Fruit fly (Drosophila melanogaster) whole organism, embryonic: ENCODE measurements around the gene CG14913.

ENCODE experiments used
- CG11247 ChIP-seq: fragments of 200-800 bp; sonication (Bioruptor generic); IDR thresholded peaks from 2 replicates; pipeline ENCODE4 v1.3.6; 2022; ENCODE audit warnings: missing biosample characterization, missing genetic modification characterization
- CG13287 ChIP-seq: fragments of 200-800 bp; sonication (Bioruptor generic); IDR thresholded peaks from 2 replicates; pipeline ENCODE4 v1.3.6; 2022; ENCODE audit warnings: missing biosample characterization, missing genetic modification characterization; ENCODE audit not compliant: partially characterized antibody
- CG14667 ChIP-seq: fragments of 200-800 bp; sonication (Bioruptor generic); IDR thresholded peaks from 2 replicates; pipeline ENCODE4 v1.3.6; 2022; ENCODE audit warnings: missing biosample characterization, missing genetic modification characterization
- CG14860 ChIP-seq: fragments of 200-800 bp; sonication (Bioruptor generic); IDR thresholded peaks from 3 replicates; pipeline ENCODE4 v1.3.6; 2022; ENCODE audit warnings: missing biosample characterization, missing genetic modification characterization; ENCODE audit not compliant: partially characterized antibody
- CG15011 ChIP-seq: fragments of 200-800 bp; sonication (Bioruptor generic); optimal IDR thresholded peaks from 3 replicates; lab custom pipeline; 2018; ENCODE audit warnings: missing biosample characterization, mild to moderate bottlenecking, missing genetic modification characterization
- CG15479 ChIP-seq: fragments of 200-800 bp; sonication (Bioruptor generic); optimal IDR thresholded peaks from 3 replicates; lab custom pipeline; 2019; ENCODE audit warnings: missing biosample characterization, mild to moderate bottlenecking, missing genetic modification characterization, moderate library complexity
- CG15601 ChIP-seq: fragments of 200-800 bp; sonication (Bioruptor generic); optimal IDR thresholded peaks from 3 replicates; lab custom pipeline; 2019; ENCODE audit warnings: missing biosample characterization, mild to moderate bottlenecking, missing genetic modification characterization, moderate library complexity
- CG1647 ChIP-seq: fragments of 200-800 bp; sonication (Bioruptor generic); optimal IDR thresholded peaks from 3 replicates; lab custom pipeline; 2016; ENCODE audit warnings: missing biosample characterization, missing genetic modification characterization
- CG18262 ChIP-seq: fragments of 200-800 bp; optimal IDR thresholded peaks from 3 replicates; lab custom pipeline; 2019; ENCODE audit warnings: missing biosample characterization, mild to moderate bottlenecking, missing genetic modification characterization, moderate library complexity
- CG3995 ChIP-seq: fragments of 200-800 bp; sonication (Bioruptor generic); optimal IDR thresholded peaks from 3 replicates; lab custom pipeline; 2016; ENCODE audit warnings: missing biosample characterization, missing genetic modification characterization
- CG7372 ChIP-seq: fragments of 200-800 bp; sonication (Bioruptor generic); IDR thresholded peaks from 2 replicates; pipeline ENCODE4 v1.3.6; 2022; ENCODE audit warnings: missing biosample characterization, missing genetic modification characterization
- CG8388 ChIP-seq: fragments of 200-800 bp; sonication (Bioruptor generic); optimal IDR thresholded peaks from 2 replicates; lab custom pipeline; 2019; ENCODE audit warnings: missing biosample characterization, mild to moderate bottlenecking, missing genetic modification characterization, moderate library complexity
- CG9797 ChIP-seq: fragments of 200-800 bp; sonication (Bioruptor generic); optimal IDR thresholded peaks from 3 replicates; lab custom pipeline; 2018; ENCODE audit warnings: missing biosample characterization, mild to moderate bottlenecking, missing genetic modification characterization
- CG9932 ChIP-seq: fragments of 200-800 bp; sonication (Bioruptor generic); IDR thresholded peaks from 2 replicates; pipeline ENCODE4 v1.3.6; 2022; ENCODE audit warnings: missing biosample characterization, missing genetic modification characterization
- Chrac-16 ChIP-seq: fragments of 200-800 bp; sonication (Bioruptor generic); optimal IDR thresholded peaks from 3 replicates; lab custom pipeline; 2016; ENCODE audit warnings: missing biosample characterization, missing genetic modification characterization
- CrebB ChIP-seq: fragments of 200-800 bp; sonication (Bioruptor generic); optimal IDR thresholded peaks from 3 replicates; lab custom pipeline; 2018; ENCODE audit warnings: missing biosample characterization, mild to moderate bottlenecking, missing genetic modification characterization
- D19A ChIP-seq: fragments of 200-800 bp; optimal IDR thresholded peaks from 3 replicates; lab custom pipeline; 2019; ENCODE audit warnings: missing biosample characterization, mild to moderate bottlenecking, missing genetic modification characterization, moderate library complexity
- Dfd ChIP-seq, 2 experiments: fragments of >200 bp; optimal IDR thresholded peaks; 2 replicates each; lab custom pipeline; 2017; ENCODE audit warnings: missing biosample characterization in 2 of 2, missing genetic modification characterization in 2 of 2
- Dp ChIP-seq: fragments of 200-800 bp; sonication (Bioruptor generic); optimal IDR thresholded peaks from 2 replicates; lab custom pipeline; 2018; ENCODE audit warnings: missing biosample characterization, mild to moderate bottlenecking, missing genetic modification characterization, moderate library complexity
- H2.0 ChIP-seq: fragments of 200-800 bp; sonication (Bioruptor generic); IDR thresholded peaks from 2 replicates; pipeline ENCODE4 v1.3.6; 2022; ENCODE audit warnings: missing biosample characterization, missing genetic modification characterization
- Neu2 ChIP-seq: fragments of 200-800 bp; sonication (Bioruptor generic); optimal IDR thresholded peaks from 3 replicates; lab custom pipeline; 2016; ENCODE audit warnings: missing biosample characterization, missing genetic modification characterization, borderline replicate concordance
- Sox102F ChIP-seq: fragments of 200-800 bp; sonication (Bioruptor generic); optimal IDR thresholded peaks from 2 replicates; lab custom pipeline; 2018; ENCODE audit warnings: missing biosample characterization, mild to moderate bottlenecking, missing genetic modification characterization, moderate library complexity
- Trl ChIP-seq, 3 experiments: fragments of >200 bp in 2 of 3; fragments of 200-800 bp in 1 of 3; sonication (Bioruptor generic) in 1 of 3; optimal IDR thresholded peaks; 2 replicates in 1 of 3; 3 replicates in 2 of 3; lab custom pipeline; 2016 to 2017; ENCODE audit warnings: missing biosample characterization in 1 of 3, missing genetic modification characterization in 1 of 3
- ato ChIP-seq: fragments of 200-800 bp; sonication (Bioruptor generic); IDR thresholded peaks from 2 replicates; pipeline ENCODE4 v1.3.6; 2022; ENCODE audit warnings: missing biosample characterization, missing genetic modification characterization; ENCODE audit not compliant: partially characterized antibody
- bab2 ChIP-seq: fragments of 200-800 bp; sonication (Bioruptor generic); optimal IDR thresholded peaks from 2 replicates; lab custom pipeline; 2016; ENCODE audit warnings: missing biosample characterization, missing genetic modification characterization
- cad ChIP-seq: fragments of >200 bp; optimal IDR thresholded peaks from 2 replicates; lab custom pipeline; 2017; ENCODE audit warnings: missing biosample characterization, missing genetic modification characterization
- cato ChIP-seq: fragments of 200-800 bp; sonication (Bioruptor generic); optimal IDR thresholded peaks from 2 replicates; lab custom pipeline; 2016; ENCODE audit warnings: missing biosample characterization, missing genetic modification characterization, borderline replicate concordance
- crol ChIP-seq: fragments of 200-800 bp; sonication (Bioruptor generic); IDR thresholded peaks from 2 replicates; pipeline ENCODE4 v1.3.6; 2022; ENCODE audit warnings: missing biosample characterization, missing genetic modification characterization
- dan ChIP-seq: fragments of 200-800 bp; sonication (Bioruptor generic); IDR thresholded peaks from 2 replicates; pipeline ENCODE4 v1.3.6; 2022; ENCODE audit warnings: missing biosample characterization, missing genetic modification characterization
- dmrt99B ChIP-seq: fragments of 200-800 bp; sonication (Bioruptor generic); optimal IDR thresholded peaks from 2 replicates; lab custom pipeline; 2018; ENCODE audit warnings: missing biosample characterization, mild to moderate bottlenecking, missing genetic modification characterization, moderate library complexity
- fu2 ChIP-seq: fragments of 200-800 bp; sonication (Bioruptor generic); optimal IDR thresholded peaks from 2 replicates; lab custom pipeline; 2016; ENCODE audit warnings: missing biosample characterization, missing genetic modification characterization
- grau ChIP-seq: fragments of 200-800 bp; optimal IDR thresholded peaks from 3 replicates; lab custom pipeline; 2019; ENCODE audit warnings: missing biosample characterization, mild to moderate bottlenecking, missing genetic modification characterization, moderate library complexity
- gsb ChIP-seq: fragments of 200-800 bp; sonication (Bioruptor generic); IDR thresholded peaks from 2 replicates; pipeline ENCODE4 v1.3.6; 2022; ENCODE audit warnings: missing biosample characterization, missing genetic modification characterization
- h ChIP-seq: fragments of >200 bp; optimal IDR thresholded peaks from 2 replicates; lab custom pipeline; 2017
- ham ChIP-seq: fragments of 200-800 bp; sonication (Bioruptor generic); IDR thresholded peaks from 2 replicates; pipeline ENCODE4 v1.3.6; 2022; ENCODE audit warnings: missing biosample characterization, missing genetic modification characterization
- her ChIP-seq: fragments of 200-800 bp; sonication (Bioruptor generic); optimal IDR thresholded peaks from 2 replicates; lab custom pipeline; 2016; ENCODE audit warnings: missing biosample characterization, missing genetic modification characterization
- hkb ChIP-seq, 2 experiments: fragments of 200-800 bp in 1 of 2; fragments of >200 bp in 1 of 2; sonication (Bioruptor generic) in 1 of 2; IDR thresholded peaks in 1 of 2; optimal IDR thresholded peaks in 1 of 2; 2 replicates each; pipeline versions ENCODE4 v1.3.6 to Lab custom; 2017 to 2022; ENCODE audit warnings: missing biosample characterization in 1 of 2, missing genetic modification characterization in 1 of 2
- jigr1 ChIP-seq: fragments of 200-800 bp; sonication (Bioruptor generic); IDR thresholded peaks from 3 replicates; pipeline ENCODE4 v1.3.6; 2022; ENCODE audit warnings: missing biosample characterization, missing genetic modification characterization
- kah ChIP-seq: fragments of 200-800 bp; sonication (Bioruptor generic); optimal IDR thresholded peaks from 2 replicates; lab custom pipeline; 2018; ENCODE audit warnings: missing biosample characterization, mild to moderate bottlenecking, missing genetic modification characterization
- lilli ChIP-seq: fragments of 200-800 bp; sonication (Bioruptor generic); optimal IDR thresholded peaks from 3 replicates; lab custom pipeline; 2016; ENCODE audit warnings: missing biosample characterization, missing genetic modification characterization
- mld ChIP-seq: fragments of 200-800 bp; sonication (Bioruptor generic); IDR thresholded peaks from 3 replicates; pipeline ENCODE4 v1.3.6; 2022; ENCODE audit warnings: missing biosample characterization, missing genetic modification characterization; ENCODE audit not compliant: partially characterized antibody
- rib ChIP-seq: fragments of 200-800 bp; sonication (Bioruptor generic); IDR thresholded peaks from 2 replicates; pipeline ENCODE4 v1.3.6; 2022; ENCODE audit warnings: missing biosample characterization, missing genetic modification characterization
- salm ChIP-seq: fragments of 200-800 bp; sonication (Bioruptor generic); optimal IDR thresholded peaks from 2 replicates; lab custom pipeline; 2018; ENCODE audit warnings: missing biosample characterization, mild to moderate bottlenecking, missing genetic modification characterization
- scrt ChIP-seq: fragments of 200-800 bp; sonication (Bioruptor generic); optimal IDR thresholded peaks from 2 replicates; lab custom pipeline; 2018; ENCODE audit warnings: missing biosample characterization, mild to moderate bottlenecking, missing genetic modification characterization, moderate library complexity
- seq ChIP-seq: fragments of 200-800 bp; sonication (Bioruptor generic); IDR thresholded peaks from 2 replicates; pipeline ENCODE4 v1.3.6; 2022; ENCODE audit warnings: missing biosample characterization, missing genetic modification characterization
- sisA ChIP-seq: fragments of 200-800 bp; sonication (Bioruptor generic); IDR thresholded peaks from 2 replicates; pipeline ENCODE4 v1.3.6; 2022; ENCODE audit warnings: missing biosample characterization, missing genetic modification characterization
- slbo ChIP-seq: fragments of 200-800 bp; sonication (Bioruptor generic); IDR thresholded peaks from 2 replicates; pipeline ENCODE4 v1.3.6; 2022; ENCODE audit warnings: missing biosample characterization, missing genetic modification characterization
- sqz ChIP-seq: fragments of 200-800 bp; sonication (Bioruptor generic); optimal IDR thresholded peaks from 3 replicates; lab custom pipeline; 2018; ENCODE audit warnings: missing biosample characterization, mild to moderate bottlenecking, missing genetic modification characterization
- sr ChIP-seq: fragments of 200-800 bp; sonication (Bioruptor generic); IDR thresholded peaks from 3 replicates; pipeline ENCODE4 v1.3.6; 2022; ENCODE audit warnings: missing biosample characterization, missing genetic modification characterization
- wdn ChIP-seq: fragments of 200-800 bp; sonication (Bioruptor generic); IDR thresholded peaks from 2 replicates; pipeline ENCODE4 v1.3.6; 2022; ENCODE audit warnings: missing biosample characterization, missing genetic modification characterization
- yki ChIP-seq: fragments of >200 bp; optimal IDR thresholded peaks from 3 replicates; lab custom pipeline; 2018
- zf30C ChIP-seq: fragments of 200-800 bp; sonication (Bioruptor generic); optimal IDR thresholded peaks from 3 replicates; lab custom pipeline; 2018; ENCODE audit warnings: missing biosample characterization, mild to moderate bottlenecking, missing genetic modification characterization

CG14913 gene

DNA sequence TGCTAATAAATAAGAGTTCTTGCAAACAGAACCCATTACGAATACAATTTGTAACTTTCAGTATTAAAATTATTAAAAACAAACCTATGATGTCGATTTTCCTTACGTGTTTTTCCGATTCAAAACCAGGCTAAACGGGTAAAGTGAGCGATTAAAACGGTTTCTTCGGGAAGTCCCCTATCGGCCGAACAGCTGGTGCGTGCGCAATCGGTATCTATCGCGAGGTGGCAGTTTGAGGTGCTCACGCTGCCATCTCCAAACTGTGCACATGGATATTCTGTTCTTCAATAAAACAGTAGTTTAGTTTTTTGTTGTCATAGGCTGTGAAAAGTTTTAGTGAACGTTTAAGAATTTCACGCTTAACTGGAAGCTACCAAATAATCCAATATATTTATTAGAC lies 27.6 kb upstream of the CG14913 start, which contains the start of gene TTLL4A (continued):
- no peak for TF ChIP-seq CG15479
- TF ChIP-seq rib (GFP tag; lab: Robert Waterston, UW) = no peak
- no peak for TF ChIP-seq fu2 (GFP tag; lab: Kevin White, UChicago)
- no peak for TF ChIP-seq Dfd (GFP tag; optimal IDR thresholded peaks at IDR 0.05; lab: Kevin White, UChicago)
- TF ChIP-seq CG3995 (GFP tag; lab: Kevin White, UChicago) = peak; percentile 32
- TF ChIP-seq seq (GFP tag; lab: Robert Waterston, UW) = no peak
- TF ChIP-seq CrebB = peak; percentile 21
- TF ChIP-seq grau (tag; lab: Kevin White, UChicago) = no peak
- TF ChIP-seq Sox102F = no peak
- TF ChIP-seq zf30C (GFP tag; lab: Kevin White, UChicago) = no peak
- peak; percentile 43 for TF ChIP-seq lilli (GFP tag; lab: Kevin White, UChicago)
- no peak for TF ChIP-seq cato (GFP tag; lab: Kevin White, UChicago)
- no peak for TF ChIP-seq ham (GFP tag; lab: Robert Waterston, UW)
- TF ChIP-seq slbo (GFP tag; lab: Robert Waterston, UW) = no peak
- TF ChIP-seq h = no peak
- TF ChIP-seq CG15601 (tag; lab: Kevin White, UChicago) = no peak
- TF ChIP-seq Neu2 (GFP tag; lab: Kevin White, UChicago) = no peak
- TF ChIP-seq CG8388 (GFP tag; lab: Kevin White, UChicago) = no peak
- TF ChIP-seq salm (tag; lab: Kevin White, UChicago) = no peak
- TF ChIP-seq yki (lab: Kevin White, UChicago) = no peak
- no peak for TF ChIP-seq dmrt99B
- TF ChIP-seq CG1647 (GFP tag; lab: Kevin White, UChicago) = no peak
- TF ChIP-seq dan (GFP tag; lab: Robert Waterston, UW) = no peak
- peak; percentile 52 for TF ChIP-seq CG9797 (GFP tag; lab: Kevin White, UChicago)
- no peak for TF ChIP-seq CG15011 (GFP tag; lab: Kevin White, UChicago)
- peak; percentile 99 for TF ChIP-seq mld (GFP tag; lab: Robert Waterston, UW)
- no peak for TF ChIP-seq sisA
- no peak for TF ChIP-seq CG14667 (GFP tag; lab: Robert Waterston, UW)
- TF ChIP-seq jigr1 (GFP tag; lab: Robert Waterston, UW) = no peak
- TF ChIP-seq wdn = no peak
- TF ChIP-seq Chrac-16 (GFP tag; lab: Kevin White, UChicago) = no peak
- no peak for TF ChIP-seq CG18262 (tag; lab: Kevin White, UChicago)
- no peak for TF ChIP-seq CG11247 (GFP tag; lab: Robert Waterston, UW)
- no peak for TF ChIP-seq Trl (optimal IDR thresholded peaks at IDR 0.05; lab: Kevin White, UChicago)
- peak; percentile 39 for TF ChIP-seq Trl (GFP tag; optimal IDR thresholded peaks at IDR 0.05; lab: Kevin White, UChicago)
- TF ChIP-seq bab2 (GFP tag; lab: Kevin White, UChicago) = peak; percentile 7
- no peak for TF ChIP-seq CG9932 (GFP tag; lab: Robert Waterston, UW)
- peak; percentile 96 for TF ChIP-seq CG14860 (GFP tag; lab: Robert Waterston, UW)
- no peak for TF ChIP-seq her (GFP tag; lab: Kevin White, UChicago)
- TF ChIP-seq scrt (GFP tag; lab: Kevin White, UChicago) = no peak
- TF ChIP-seq CG13287 = peak; percentile 99
- TF ChIP-seq CG7372 (GFP tag; lab: Robert Waterston, UW) = no peak
- TF ChIP-seq H2.0 (GFP tag; lab: Robert Waterston, UW) = no peak
- TF ChIP-seq sr (GFP tag; lab: Robert Waterston, UW) = no peak
- TF ChIP-seq sqz (GFP tag; lab: Kevin White, UChicago) = no peak
- TF ChIP-seq hkb (optimal IDR thresholded peaks at IDR 0.05; lab: Kevin White, UChicago) = no peak
- TF ChIP-seq hkb (GFP tag; IDR thresholded peaks at IDR 0.05; lab: Robert Waterston, UW) = no peak
- TF ChIP-seq crol (GFP tag; lab: Robert Waterston, UW) = no peak
- TF ChIP-seq kah (GFP tag; lab: Kevin White, UChicago) = peak; percentile 48
- no peak for TF ChIP-seq cad (GFP tag; lab: Kevin White, UChicago)
- peak; percentile 96 for TF ChIP-seq ato (GFP tag; lab: Robert Waterston, UW)
- TF ChIP-seq Dp (GFP tag; lab: Kevin White, UChicago) = peak; percentile 50
- TF ChIP-seq D19A = no peak
- TF ChIP-seq gsb = no peak
